Worm (Caenorhabditis elegans) whole organism, young adult: ENCODE results near the gene acs-4.

ENCODE experiments used
- B0336.3 ChIP-seq: fragments of 200-800 bp; sonication (Bioruptor generic); IDR thresholded peaks from 2 replicates; pipeline ENCODE4 v1.3.6; 2022; ENCODE audit warnings: missing genetic modification characterization, missing compliant biosample characterization
- D2030.7 ChIP-seq: fragments of 200-800 bp; sonication (Bioruptor generic); IDR thresholded peaks from 2 replicates; pipeline ENCODE4 v1.3.6; 2022; ENCODE audit warnings: missing genetic modification reagents, missing genetic modification characterization, missing compliant biosample characterization
- F22D6.2 ChIP-seq: sonication (generic microtip); optimal IDR thresholded peaks from 2 replicates; lab custom pipeline; 2016; ENCODE audit warnings: mild to moderate bottlenecking, missing genetic modification characterization, missing compliant biosample characterization
- F33H1.4 ChIP-seq: fragments of 200-800 bp; sonication (Bioruptor generic); IDR thresholded peaks from 2 replicates; pipeline ENCODE4 v1.3.6; 2022; ENCODE audit warnings: missing genetic modification reagents, missing genetic modification characterization, missing compliant biosample characterization
- F37B4.10 ChIP-seq: fragments of 200-800 bp; sonication (Bioruptor generic); IDR thresholded peaks from 2 replicates; pipeline ENCODE4 v1.3.6; 2022; ENCODE audit warnings: missing genetic modification characterization, missing compliant biosample characterization
- F39B2.1 ChIP-seq: fragments of 200-800 bp; sonication (Bioruptor generic); IDR thresholded peaks from 2 replicates; pipeline ENCODE4 v1.3.6; 2022; ENCODE audit warnings: missing genetic modification reagents, missing genetic modification characterization, missing compliant biosample characterization
- F49E8.2 ChIP-seq: sonication (generic microtip); optimal IDR thresholded peaks from 3 replicates; lab custom pipeline; 2017; ENCODE audit warnings: missing genetic modification characterization, mild to moderate bottlenecking, missing compliant biosample characterization, antibody characterized with exemption, moderate library complexity; ENCODE audit not compliant: insufficient read depth
- F52B5.7 ChIP-seq: sonication (generic microtip); optimal IDR thresholded peaks from 2 replicates; lab custom pipeline; 2016; ENCODE audit warnings: mild to moderate bottlenecking, missing genetic modification characterization, missing compliant biosample characterization
- T07F8.4 ChIP-seq: sonication (generic microtip); optimal IDR thresholded peaks from 2 replicates; lab custom pipeline; 2016; ENCODE audit warnings: mild to moderate bottlenecking, missing genetic modification characterization, moderate library complexity, missing compliant biosample characterization
- Y53G8AR.9 ChIP-seq: fragments of 200-800 bp; sonication (Bioruptor generic); conservative IDR thresholded peaks from 2 replicates; pipeline ENCODE4 v1.3.6; 2022; ENCODE audit warnings: missing genetic modification reagents, missing genetic modification characterization, missing compliant biosample characterization
- Y56A3A.18 ChIP-seq: fragments of 200-800 bp; sonication (Bioruptor generic); IDR thresholded peaks from 2 replicates; pipeline ENCODE4 v1.3.6; 2022; ENCODE audit warnings: missing genetic modification reagents, missing genetic modification characterization, missing compliant biosample characterization
- Y79H2A.3 ChIP-seq: fragments of 200-800 bp; sonication (Bioruptor generic); conservative IDR thresholded peaks from 2 replicates; pipeline ENCODE4 v1.3.6; 2022; ENCODE audit warnings: missing genetic modification reagents, missing genetic modification characterization, missing compliant biosample characterization
- Y95B8A.8 ChIP-seq: fragments of 200-800 bp; sonication (Bioruptor generic); IDR thresholded peaks from 2 replicates; pipeline ENCODE4 v1.3.6; 2022; ENCODE audit warnings: missing genetic modification reagents, missing genetic modification characterization, missing compliant biosample characterization
- ama-1 ChIP-seq, 3 experiments: fragments of 150-350 bp in 1 of 3; sonication (generic microtip) in 2 of 3; optimal IDR thresholded peaks; 2 replicates each; lab custom pipeline; 2014 to 2018; ENCODE audit warnings: missing biosample characterization in 2 of 3, missing genetic modification characterization in 2 of 3, missing genetic modification reagents in 2 of 3
- atf-7 ChIP-seq: sonication (generic microtip); optimal IDR thresholded peaks from 2 replicates; lab custom pipeline; 2017; ENCODE audit warnings: mild to moderate bottlenecking, missing genetic modification characterization, missing compliant biosample characterization
- athp-1 ChIP-seq: sonication (generic microtip); optimal IDR thresholded peaks from 2 replicates; lab custom pipeline; 2017; ENCODE audit warnings: mild to moderate bottlenecking, missing genetic modification characterization, missing compliant biosample characterization
- ccch-3 ChIP-seq: fragments of 200-800 bp; sonication (Bioruptor generic); optimal IDR thresholded peaks from 2 replicates; lab custom pipeline; 2018; ENCODE audit warnings: mild to moderate bottlenecking, missing genetic modification characterization, missing compliant biosample characterization
- ceh-100 ChIP-seq: fragments of 200-800 bp; sonication (Bioruptor generic); IDR thresholded peaks from 2 replicates; pipeline ENCODE4 v1.3.6; 2022; ENCODE audit warnings: missing genetic modification reagents, missing genetic modification characterization, missing compliant biosample characterization
- ceh-40 ChIP-seq: fragments of 200-800 bp; sonication (Bioruptor generic); IDR thresholded peaks from 2 replicates; pipeline ENCODE4 v1.3.6; 2022; ENCODE audit warnings: missing genetic modification characterization, missing compliant biosample characterization
- ceh-58 ChIP-seq: fragments of 200-800 bp; sonication (Bioruptor generic); IDR thresholded peaks from 2 replicates; pipeline ENCODE4 v1.3.6; 2022; ENCODE audit warnings: missing genetic modification characterization, missing compliant biosample characterization
- ceh-91 ChIP-seq: fragments of 200-800 bp; sonication (Bioruptor generic); IDR thresholded peaks from 2 replicates; pipeline ENCODE4 v1.3.6; 2022; ENCODE audit warnings: missing genetic modification reagents, missing genetic modification characterization, missing compliant biosample characterization
- die-1 ChIP-seq: sonication (generic microtip); optimal IDR thresholded peaks from 2 replicates; lab custom pipeline; 2016; ENCODE audit warnings: missing genotype, mild to moderate bottlenecking, missing genetic modification characterization, missing compliant biosample characterization
- ekl-4 ChIP-seq: fragments of 200-800 bp; sonication (Bioruptor generic); IDR thresholded peaks from 2 replicates; pipeline ENCODE4 v1.3.6; 2022; ENCODE audit warnings: missing genetic modification reagents, missing genetic modification characterization, missing compliant biosample characterization
- hlh-12 ChIP-seq: sonication (generic microtip); optimal IDR thresholded peaks from 2 replicates; lab custom pipeline; 2016; ENCODE audit warnings: missing genetic modification characterization, missing compliant biosample characterization
- hmg-1.2 ChIP-seq: fragments of 200-800 bp; sonication (Bioruptor generic); IDR thresholded peaks from 2 replicates; pipeline ENCODE4 v1.3.6; 2022; ENCODE audit warnings: missing genetic modification reagents, missing genetic modification characterization, missing compliant biosample characterization
- lin-40 ChIP-seq: sonication (generic microtip); optimal IDR thresholded peaks from 2 replicates; lab custom pipeline; 2016; ENCODE audit warnings: missing genetic modification characterization, mild to moderate bottlenecking, missing compliant biosample characterization, missing genotype, missing genetic modification reagents
- lir-1 ChIP-seq: fragments of 200-800 bp; sonication (Bioruptor generic); conservative IDR thresholded peaks from 2 replicates; pipeline ENCODE4 v1.3.6; 2022; ENCODE audit warnings: missing genetic modification reagents, missing genetic modification characterization, missing compliant biosample characterization
- lsl-1 ChIP-seq: fragments of 200-800 bp; sonication (Bioruptor generic); optimal IDR thresholded peaks from 2 replicates; lab custom pipeline; 2018; ENCODE audit warnings: mild to moderate bottlenecking, missing genetic modification characterization, moderate library complexity, missing compliant biosample characterization
- madf-6 ChIP-seq: fragments of 200-800 bp; sonication (Bioruptor generic); IDR thresholded peaks from 2 replicates; pipeline ENCODE4 v1.3.6; 2022; ENCODE audit warnings: missing genetic modification reagents, missing genetic modification characterization, missing compliant biosample characterization
- mcd-1 ChIP-seq: fragments of 200-800 bp; sonication (Bioruptor generic); IDR thresholded peaks from 2 replicates; pipeline ENCODE4 v1.3.6; 2022; ENCODE audit warnings: missing genetic modification reagents, missing genetic modification characterization, missing compliant biosample characterization
- mel-28 ChIP-seq: sonication (generic microtip); optimal IDR thresholded peaks from 2 replicates; lab custom pipeline; 2016; ENCODE audit warnings: borderline replicate concordance, mild to moderate bottlenecking, missing genetic modification characterization, missing compliant biosample characterization
- mxl-1 ChIP-seq: sonication (generic microtip); optimal IDR thresholded peaks from 2 replicates; lab custom pipeline; 2016; ENCODE audit warnings: missing genetic modification characterization, missing compliant biosample characterization
- nfya-1 ChIP-seq: sonication (generic microtip); optimal IDR thresholded peaks from 2 replicates; lab custom pipeline; 2017; ENCODE audit warnings: antibody characterized with exemption, missing compliant biosample characterization, missing genetic modification characterization, borderline replicate concordance; ENCODE audit not compliant: insufficient read depth
- nfya-2 ChIP-seq: fragments of 200-800 bp; sonication (Bioruptor generic); IDR thresholded peaks from 2 replicates; pipeline ENCODE4 v1.3.6; 2022; ENCODE audit warnings: missing genetic modification reagents, missing genetic modification characterization, missing compliant biosample characterization
- nhr-27 ChIP-seq: fragments of 200-800 bp; sonication (Bioruptor generic); optimal IDR thresholded peaks from 2 replicates; lab custom pipeline; 2018; ENCODE audit warnings: mild to moderate bottlenecking, missing genetic modification characterization, moderate library complexity, missing compliant biosample characterization
- rec-8 ChIP-seq, 2 experiments: sonication (generic microtip); optimal IDR thresholded peaks; 2 replicates each; lab custom pipeline; 2016; ENCODE audit warnings: mild to moderate bottlenecking in 2 of 2, missing genetic modification characterization in 2 of 2, missing genetic modification reagents in 2 of 2, missing genotype in 2 of 2, missing biosample characterization in 1 of 2, missing compliant biosample characterization in 1 of 2, moderate library complexity in 1 of 2
- repo-1 ChIP-seq: sonication (generic microtip); optimal IDR thresholded peaks from 2 replicates; lab custom pipeline; 2017; ENCODE audit warnings: mild to moderate bottlenecking, missing genetic modification characterization, missing compliant biosample characterization
- rpc-1 ChIP-seq, 2 experiments: fragments of 150-350 bp in 1 of 2; sonication (generic microtip) in 1 of 2; optimal IDR thresholded peaks; 2 replicates each; lab custom pipeline; 2014 to 2018; ENCODE audit warnings: missing biosample characterization in 1 of 2, missing genetic modification characterization in 1 of 2, missing genetic modification reagents in 1 of 2, missing genotype in 1 of 2
- snpc-1.1 ChIP-seq: sonication (generic microtip); optimal IDR thresholded peaks from 2 replicates; lab custom pipeline; 2017; ENCODE audit warnings: missing genetic modification characterization, mild to moderate bottlenecking, missing compliant biosample characterization, antibody characterized with exemption, moderate library complexity, missing genotype, missing genetic modification reagents; ENCODE audit not compliant: insufficient read depth
- snpc-1.3 ChIP-seq: sonication (generic microtip); optimal IDR thresholded peaks from 2 replicates; lab custom pipeline; 2017; ENCODE audit warnings: missing genetic modification characterization, mild to moderate bottlenecking, missing compliant biosample characterization, antibody characterized with exemption, moderate library complexity, missing genotype, missing genetic modification reagents; ENCODE audit not compliant: insufficient read depth
- snpc-3.4 ChIP-seq: sonication (generic microtip); optimal IDR thresholded peaks from 2 replicates; lab custom pipeline; 2017; ENCODE audit warnings: missing genetic modification characterization, mild to moderate bottlenecking, missing compliant biosample characterization, antibody characterized with exemption, moderate library complexity, missing genotype, missing genetic modification reagents
- snpc-4 ChIP-seq, 5 experiments: fragments of 150-350 bp in 1 of 5; sonication (generic microtip) in 4 of 5; optimal IDR thresholded peaks; 2 replicates each; lab custom pipeline; 2014 to 2018; ENCODE audit warnings: missing genetic modification characterization in 5 of 5, missing biosample characterization in 3 of 5, antibody characterized with exemption in 2 of 5, mild to moderate bottlenecking in 2 of 5, missing compliant biosample characterization in 2 of 5, missing genotype in 2 of 5, moderate library complexity in 2 of 5, missing genetic modification reagents in 1 of 5
- tbp1 ChIP-seq: fragments of 200-800 bp; sonication (Bioruptor generic); optimal IDR thresholded peaks from 2 replicates; lab custom pipeline; 2018; ENCODE audit warnings: mild to moderate bottlenecking, missing genetic modification characterization, missing compliant biosample characterization
- tlf-1 ChIP-seq: fragments of 200-800 bp; sonication (Bioruptor generic); optimal IDR thresholded peaks from 2 replicates; lab custom pipeline; 2018; ENCODE audit warnings: mild to moderate bottlenecking, missing genetic modification characterization, missing compliant biosample characterization

Gene acs-4

DNA sequence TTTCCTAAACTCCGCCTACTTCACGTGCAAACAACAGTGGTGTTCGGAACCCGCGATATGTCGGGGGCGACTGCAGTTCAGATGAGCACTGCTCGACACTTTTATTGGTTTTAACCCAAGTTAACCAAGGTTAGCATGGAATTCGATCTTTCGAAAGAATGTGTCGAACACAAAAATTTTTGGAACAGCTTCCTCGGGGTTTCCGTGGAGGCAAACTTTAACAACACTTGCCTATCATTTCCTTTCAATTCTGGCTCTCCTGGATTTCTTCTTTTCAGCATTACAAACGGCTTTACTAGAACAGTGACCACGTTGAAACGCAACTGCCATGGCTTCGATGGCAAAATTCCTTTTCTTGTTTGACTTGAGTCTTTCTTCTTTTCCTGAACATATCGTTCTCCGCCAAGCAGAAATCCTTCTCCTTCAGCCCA, 26.3 kb upstream of the acs-4 start (continued):
- TF ChIP-seq Y95B8A.8 (GFP tag; lab: Robert Waterston, UW) = 0 out of 2 replicates have a peak, but pooled peaks have one; percentile 49
- peak; percentile 51; the same call in 1 of the 2 replicates for TF ChIP-seq F33H1.4 (GFP tag; lab: Robert Waterston, UW)
- TF ChIP-seq mel-28 = no peak
- peak; percentile 63 for TF ChIP-seq atf-7 (tag; lab: Kevin White, UChicago)
- TF ChIP-seq lir-1 (GFP tag; lab: Robert Waterston, UW) = peak; percentile 49; the same call in 1 of the 2 replicates
- no peak for TF ChIP-seq hlh-12 (tag; lab: Kevin White, UChicago)
- TF ChIP-seq madf-6 (GFP tag; lab: Robert Waterston, UW) = peak; percentile 88
- TF ChIP-seq ekl-4 = peak; percentile 92
- peak; percentile 43 for TF ChIP-seq lin-40 (tag; lab: Kevin White, UChicago)

DNA sequence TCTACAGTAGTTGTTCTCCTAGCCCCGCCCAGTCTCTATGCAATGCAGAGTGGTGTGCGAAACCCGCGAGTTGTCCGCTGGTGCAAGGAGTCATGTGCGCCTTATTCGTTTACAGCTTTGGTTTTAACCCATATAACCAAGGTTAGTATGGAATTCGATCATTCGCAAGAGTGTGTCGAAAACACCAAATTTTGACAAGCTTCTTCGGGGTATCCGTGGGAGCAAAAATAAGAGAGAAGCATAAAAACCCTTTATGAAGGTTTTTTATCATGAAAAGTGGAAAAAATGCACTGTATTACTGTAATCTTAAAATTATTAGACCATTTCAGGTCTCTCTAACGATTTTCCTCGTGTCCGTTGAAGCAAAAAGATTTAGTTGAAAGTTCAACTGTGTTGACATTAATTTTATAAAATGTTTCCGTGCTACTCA, 25.5 kb upstream of the acs-4 start:
- TF ChIP-seq F37B4.10 (GFP tag; lab: Robert Waterston, UW) = no peak
- no peak for TF ChIP-seq F52B5.7
- TF ChIP-seq Y53G8AR.9 (GFP tag; lab: Robert Waterston, UW) = peak; percentile 78
- no peak for TF ChIP-seq B0336.3 (GFP tag; lab: Robert Waterston, UW)
- peak; percentile 89 for TF ChIP-seq snpc-1.3 (tag; lab: Kevin White, UChicago)
- no peak for TF ChIP-seq nfya-2
- TF ChIP-seq Y79H2A.3 (GFP tag; lab: Robert Waterston, UW) = no peak
- TF ChIP-seq nhr-27 (tag; lab: Kevin White, UChicago) = no peak
- peak; percentile 98 for TF ChIP-seq snpc-1.1 (tag; lab: Kevin White, UChicago)
- no peak for TF ChIP-seq athp-1 (tag; lab: Kevin White, UChicago)
- TF ChIP-seq rpc-1 (optimal IDR thresholded peaks at IDR 0.05; lab: Kevin White, UChicago) = no peak
- peak; percentile 11 for TF ChIP-seq rpc-1 (tag; optimal IDR thresholded peaks at IDR 0.05; lab: Kevin White, UChicago)
- peak; percentile 71 for TF ChIP-seq lsl-1
- peak; percentile 19 for TF ChIP-seq ama-1 (optimal IDR thresholded peaks at IDR 0.05; lab: Kevin White, UChicago)
- TF ChIP-seq ama-1 (GFP tag; optimal IDR thresholded peaks at IDR 0.05; lab: Kevin White, UChicago) = peak in 1 of 2 experiments; percentile 11
- TF ChIP-seq ccch-3 (GFP tag; lab: Kevin White, UChicago) = no peak
- no peak for TF ChIP-seq nfya-1 (tag; lab: Kevin White, UChicago)
- peak in 1 of 2 experiments; percentile 44 for TF ChIP-seq rec-8 (tag; optimal IDR thresholded peaks at IDR 0.05; lab: Kevin White, UChicago)
- TF ChIP-seq Y56A3A.18 = peak; percentile 61; the same call in 1 of the 2 replicates
- TF ChIP-seq F33H1.4 (GFP tag; lab: Robert Waterston, UW) = peak; percentile 56
- TF ChIP-seq D2030.7 (GFP tag; lab: Robert Waterston, UW) = peak; percentile 92
- peak; percentile 94 for TF ChIP-seq hmg-1.2
- no peak for TF ChIP-seq T07F8.4 (tag; lab: Kevin White, UChicago)
- no peak for TF ChIP-seq mxl-1 (tag; lab: Kevin White, UChicago)
- TF ChIP-seq repo-1 (tag; lab: Kevin White, UChicago) = peak; percentile 15
- TF ChIP-seq snpc-4 (GFP tag; optimal IDR thresholded peaks at IDR 0.05; lab: Kevin White, UChicago) = peak; percentile 96
- TF ChIP-seq snpc-4 (tag; optimal IDR thresholded peaks at IDR 0.05; lab: Kevin White, UChicago) = peak; percentile 96 to 98 (median 97)
- TF ChIP-seq ceh-91 (GFP tag; lab: Robert Waterston, UW) = peak; percentile 51; the same call in 1 of the 2 replicates
- 0 out of 2 replicates have a peak, but pooled peaks have one; percentile 49 for TF ChIP-seq ceh-40
- TF ChIP-seq F49E8.2 (tag; lab: Kevin White, UChicago) = peak; percentile 87
- peak; percentile 78 for TF ChIP-seq tbp1
- peak; percentile 67; the same call in 1 of the 2 replicates for TF ChIP-seq Y95B8A.8 (GFP tag; lab: Robert Waterston, UW)
- TF ChIP-seq mcd-1 = peak; percentile 51
- TF ChIP-seq tlf-1 = peak; percentile 18
- TF ChIP-seq ceh-58 (GFP tag; lab: Robert Waterston, UW) = no peak
- no peak for TF ChIP-seq die-1
- TF ChIP-seq F39B2.1 (GFP tag; lab: Robert Waterston, UW) = 0 out of 2 replicates have a peak, but pooled peaks have one; percentile 61
- TF ChIP-seq F22D6.2 (tag; lab: Kevin White, UChicago) = no peak
- no peak for TF ChIP-seq ceh-100
- TF ChIP-seq snpc-3.4 (tag; lab: Kevin White, UChicago) = peak; percentile 95
